Worm (Caenorhabditis elegans) whole organism, L1 larva: Measurements from ENCODE around the gene C55A6.10.

Experiments
- C04F5.9 ChIP-seq: sonication (generic microtip); optimal IDR thresholded peaks from 2 replicates; lab custom pipeline; 2016; ENCODE audit warnings: missing genetic modification characterization, missing compliant biosample characterization
- C16A3.4 ChIP-seq: fragments of 150-350 bp; optimal IDR thresholded peaks from 2 replicates; lab custom pipeline; 2014; ENCODE audit warnings: missing biosample characterization, missing genetic modification characterization
- Y116A8C.19 ChIP-seq: sonication (generic microtip); optimal IDR thresholded peaks from 2 replicates; lab custom pipeline; 2016; ENCODE audit warnings: missing compliant biosample characterization, missing genetic modification characterization, borderline replicate concordance
- blmp-1 ChIP-seq: fragments of 150-350 bp; optimal IDR thresholded peaks from 2 replicates; lab custom pipeline; 2014; ENCODE audit warnings: missing biosample characterization, missing genetic modification characterization
- ceh-82 ChIP-seq, 3 experiments: fragments of 150-350 bp in 1 of 3; sonication (generic microtip) in 2 of 3; optimal IDR thresholded peaks; 2 replicates each; lab custom pipeline; 2014 to 2017; ENCODE audit warnings: missing biosample characterization in 3 of 3, missing genetic modification characterization in 3 of 3
- ceh-88 ChIP-seq: fragments of 200-800 bp; sonication (Bioruptor generic); IDR thresholded peaks from 2 replicates; pipeline ENCODE4 v1.3.6; 2022; ENCODE audit warnings: missing genetic modification characterization, missing compliant biosample characterization
- dpl-1 ChIP-seq, 3 experiments: fragments of 150-350 bp in 2 of 3; sonication (generic microtip) in 1 of 3; optimal IDR thresholded peaks; 2 replicates each; lab custom pipeline; 2014 to 2017; ENCODE audit warnings: missing biosample characterization in 3 of 3, missing genetic modification characterization in 3 of 3, missing genetic modification reagents in 3 of 3
- efl-1 ChIP-seq, 4 experiments: fragments of 150-350 bp; optimal IDR thresholded peaks in 3 of 4; peaks in 1 of 4; 1 replicate in 1 of 4; 2 replicates in 3 of 4; lab custom pipeline; 2014; ENCODE audit warnings: missing biosample characterization in 2 of 4, missing genetic modification characterization in 2 of 4, missing genetic modification reagents in 2 of 4
- egl-27 ChIP-seq, 2 experiments: fragments of 150-350 bp in 1 of 2; sonication (generic microtip); optimal IDR thresholded peaks; 3 replicates each; lab custom pipeline; 2017 to 2018; ENCODE audit warnings: missing biosample characterization in 2 of 2, missing genetic modification characterization in 2 of 2, missing genetic modification reagents in 2 of 2
- elt-3 ChIP-seq, 6 experiments: fragments of 150-350 bp in 1 of 6; sonication (generic microtip); optimal IDR thresholded peaks; 2 replicates each; lab custom pipeline; 2017 to 2018; ENCODE audit warnings: missing biosample characterization in 6 of 6, missing genetic modification characterization in 6 of 6, inconsistent platforms in 1 of 6
- fkh-10 ChIP-seq: sonication (generic microtip); optimal IDR thresholded peaks from 2 replicates; lab custom pipeline; 2017; ENCODE audit warnings: missing biosample characterization, missing genetic modification reagents, missing genetic modification characterization
- fkh-4 ChIP-seq: sonication (generic microtip); optimal IDR thresholded peaks from 2 replicates; lab custom pipeline; 2016; ENCODE audit warnings: missing compliant biosample characterization, missing genetic modification characterization, borderline replicate concordance
- fkh-8 ChIP-seq: sonication (generic microtip); optimal IDR thresholded peaks from 2 replicates; lab custom pipeline; 2016; ENCODE audit warnings: mild to moderate bottlenecking, missing genetic modification characterization, missing compliant biosample characterization
- fos-1 ChIP-seq: fragments of 150-350 bp; optimal IDR thresholded peaks from 2 replicates; lab custom pipeline; 2014; ENCODE audit warnings: missing biosample characterization, missing genetic modification characterization
- grh-1 ChIP-seq: fragments of 200-800 bp; sonication (Bioruptor generic); IDR thresholded peaks from 2 replicates; pipeline ENCODE4 v1.3.6; 2022; ENCODE audit warnings: missing genetic modification reagents, missing genetic modification characterization, missing compliant biosample characterization
- hlh-4 ChIP-seq: sonication (generic microtip); optimal IDR thresholded peaks from 2 replicates; lab custom pipeline; 2016; ENCODE audit warnings: mild to moderate bottlenecking, missing genetic modification characterization, missing compliant biosample characterization
- hpl-2 ChIP-seq: fragments of 150-350 bp; optimal IDR thresholded peaks from 2 replicates; lab custom pipeline; 2014; ENCODE audit warnings: missing biosample characterization, missing genetic modification reagents, missing genetic modification characterization
- irx-1 ChIP-seq: sonication (generic microtip); optimal IDR thresholded peaks from 2 replicates; lab custom pipeline; 2016; ENCODE audit warnings: missing genetic modification characterization, missing compliant biosample characterization
- jun-1 ChIP-seq: fragments of 150-350 bp; optimal IDR thresholded peaks from 2 replicates; lab custom pipeline; 2014; ENCODE audit warnings: missing biosample characterization, missing genetic modification reagents, missing genetic modification characterization
- lin-13 ChIP-seq: fragments of 150-350 bp; optimal IDR thresholded peaks from 2 replicates; lab custom pipeline; 2014; ENCODE audit warnings: missing biosample characterization, missing genetic modification reagents, missing genetic modification characterization
- lin-14 ChIP-seq: fragments of 200-800 bp; sonication (Bioruptor generic); optimal IDR thresholded peaks from 2 replicates; lab custom pipeline; 2018; ENCODE audit warnings: mild to moderate bottlenecking, missing genetic modification characterization, moderate library complexity, missing compliant biosample characterization
- lin-35 ChIP-seq, 2 experiments: fragments of 150-350 bp; optimal IDR thresholded peaks; 2 replicates each; lab custom pipeline; 2014; ENCODE audit warnings: missing biosample characterization in 2 of 2, missing genetic modification characterization in 2 of 2, missing genetic modification reagents in 2 of 2
- lin-39 ChIP-seq: fragments of 150-350 bp; optimal IDR thresholded peaks from 2 replicates; lab custom pipeline; 2014; ENCODE audit warnings: missing biosample characterization, missing genetic modification reagents, missing genetic modification characterization
- lsy-2 ChIP-seq, 2 experiments: fragments of 150-350 bp; optimal IDR thresholded peaks; 2 replicates each; lab custom pipeline; 2014; ENCODE audit warnings: missing biosample characterization in 2 of 2, missing genetic modification characterization in 2 of 2
- mab-9 ChIP-seq: fragments of 200-800 bp; sonication (Bioruptor generic); IDR thresholded peaks from 2 replicates; pipeline ENCODE4 v1.3.6; 2022; ENCODE audit warnings: missing genetic modification reagents, missing genetic modification characterization, missing compliant biosample characterization
- mdl-1 ChIP-seq, 2 experiments: fragments of 150-350 bp; optimal IDR thresholded peaks; 2 replicates each; lab custom pipeline; 2014 to 2017; ENCODE audit warnings: missing biosample characterization in 2 of 2, missing genetic modification characterization in 2 of 2, inconsistent platforms in 1 of 2
- mep-1 ChIP-seq: fragments of 150-350 bp; optimal IDR thresholded peaks from 2 replicates; lab custom pipeline; 2014; ENCODE audit warnings: missing biosample characterization, missing genetic modification characterization
- nhr-11 ChIP-seq: fragments of 150-350 bp; optimal IDR thresholded peaks from 2 replicates; lab custom pipeline; 2014; ENCODE audit warnings: missing biosample characterization, missing genetic modification characterization
- nhr-19 ChIP-seq: fragments of 200-800 bp; sonication (Bioruptor generic); conservative IDR thresholded peaks from 2 replicates; pipeline ENCODE4 v1.3.6; 2022; ENCODE audit warnings: missing genetic modification characterization, missing compliant biosample characterization
- nhr-20 ChIP-seq: sonication (generic microtip); optimal IDR thresholded peaks from 2 replicates; lab custom pipeline; 2016; ENCODE audit warnings: mild to moderate bottlenecking, missing genetic modification characterization, missing compliant biosample characterization
- nhr-47 ChIP-seq: sonication (generic microtip); optimal IDR thresholded peaks from 2 replicates; lab custom pipeline; 2016; ENCODE audit warnings: mild to moderate bottlenecking, missing genetic modification characterization, moderate library complexity, missing compliant biosample characterization
- nhr-71 ChIP-seq: sonication (generic microtip); optimal IDR thresholded peaks from 2 replicates; lab custom pipeline; 2016; ENCODE audit warnings: mild to moderate bottlenecking, missing genetic modification characterization, moderate library complexity, missing compliant biosample characterization
- nhr-77 ChIP-seq: fragments of 150-350 bp; optimal IDR thresholded peaks from 2 replicates; lab custom pipeline; 2014; ENCODE audit warnings: missing biosample characterization, missing genetic modification characterization
- nhr-85 ChIP-seq: sonication (generic microtip); peaks from one replicate; lab custom pipeline; 2016; ENCODE audit warnings: missing genetic modification characterization, inconsistent platforms, missing compliant biosample characterization
- nhr-90 ChIP-seq: sonication (generic microtip); optimal IDR thresholded peaks from 2 replicates; lab custom pipeline; 2016; ENCODE audit warnings: mild to moderate bottlenecking, missing genetic modification characterization, missing compliant biosample characterization; ENCODE audit not compliant: poor library complexity
- pax-3 ChIP-seq: fragments of 200-800 bp; sonication (Bioruptor generic); optimal IDR thresholded peaks from 2 replicates; lab custom pipeline; 2018; ENCODE audit warnings: mild to moderate bottlenecking, missing genetic modification characterization, moderate library complexity, missing compliant biosample characterization
- rnt-1 ChIP-seq: sonication (generic microtip); optimal IDR thresholded peaks from 2 replicates; lab custom pipeline; 2016; ENCODE audit warnings: mild to moderate bottlenecking, missing genetic modification characterization, moderate library complexity, missing compliant biosample characterization
- skn-1 ChIP-seq: fragments of 150-350 bp; optimal IDR thresholded peaks from 2 replicates; lab custom pipeline; 2014; ENCODE audit warnings: missing biosample characterization, missing genetic modification characterization
- snu-23 ChIP-seq: sonication (generic microtip); optimal IDR thresholded peaks from 2 replicates; lab custom pipeline; 2016; ENCODE audit warnings: missing genetic modification characterization, missing compliant biosample characterization
- swsn-7 ChIP-seq: sonication (generic microtip); optimal IDR thresholded peaks from 2 replicates; lab custom pipeline; 2016; ENCODE audit warnings: missing genetic modification characterization, missing compliant biosample characterization
- tbx-2 ChIP-seq: sonication (generic microtip); optimal IDR thresholded peaks from 2 replicates; lab custom pipeline; 2016; ENCODE audit warnings: missing genetic modification characterization, missing compliant biosample characterization
- tlp-1 ChIP-seq: fragments of 150-350 bp; optimal IDR thresholded peaks from 2 replicates; lab custom pipeline; 2014; ENCODE audit warnings: missing biosample characterization, missing genetic modification characterization
- unc-130 ChIP-seq: fragments of 150-350 bp; optimal IDR thresholded peaks from 2 replicates; lab custom pipeline; 2017; ENCODE audit warnings: missing biosample characterization, missing genetic modification characterization, inconsistent platforms
- unc-98 ChIP-seq: fragments of 200-800 bp; sonication (Bioruptor generic); IDR thresholded peaks from 2 replicates; pipeline ENCODE4 v1.3.6; 2022; ENCODE audit warnings: missing genetic modification characterization, missing compliant biosample characterization
- xbp-1 ChIP-seq: sonication (generic microtip); optimal IDR thresholded peaks from 2 replicates; lab custom pipeline; 2016; ENCODE audit warnings: missing genetic modification characterization, missing compliant biosample characterization
- zag-1 ChIP-seq: fragments of 150-350 bp; optimal IDR thresholded peaks from 2 replicates; lab custom pipeline; 2014; ENCODE audit warnings: missing biosample characterization, missing genetic modification characterization
- ztf-11 ChIP-seq, 2 experiments: sonication (generic microtip); optimal IDR thresholded peaks; 2 replicates each; lab custom pipeline; 2016 to 2017; ENCODE audit warnings: missing genetic modification characterization in 2 of 2, missing biosample characterization in 1 of 2, missing compliant biosample characterization in 1 of 2

C55A6.10 gene

DNA sequence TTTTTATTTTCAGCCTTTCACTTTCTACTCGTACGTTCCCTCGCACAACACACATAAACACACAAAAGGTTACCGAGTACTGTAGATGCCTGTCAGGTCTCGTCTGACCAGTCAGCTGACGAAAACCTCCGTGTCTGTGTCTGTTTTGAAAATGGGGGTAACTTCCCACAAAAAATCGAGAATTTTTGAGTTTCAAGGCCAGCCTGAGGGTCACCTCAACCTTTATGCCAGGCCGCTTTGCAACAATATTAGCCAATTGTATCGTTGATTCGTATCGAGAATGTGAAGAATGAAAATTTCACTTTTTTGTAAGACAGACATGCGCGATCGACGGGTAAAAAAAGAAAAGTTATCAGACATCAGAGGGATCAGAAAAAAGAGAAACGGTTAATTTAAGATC lies 26.0 kb downstream of the C55A6.10 start:
- TF ChIP-seq nhr-90 (tag; lab: Kevin White, UChicago) (peak; percentile 76), mdl-1 (tag; optimal IDR thresholded peaks at IDR 0.05; lab: Kevin White, UChicago) (peak in 1 of 2 experiments; percentile 69), fkh-8 (tag; lab: Kevin White, UChicago) (no peak), tlp-1 (no peak), blmp-1 (tag; lab: Kevin White, UChicago) (peak; percentile 99), C04F5.9 (tag; lab: Kevin White, UChicago) (no peak), skn-1 (tag; lab: Kevin White, UChicago) (no peak), ceh-88 (GFP tag; lab: Robert Waterston, UW) (peak; percentile 29; the same call in 1 of the 2 replicates), irx-1 (tag; lab: Kevin White, UChicago) (no peak), lin-39 (tag; lab: Kevin White, UChicago) (no peak), ztf-11 (tag; optimal IDR thresholded peaks at IDR 0.05; lab: Kevin White, UChicago) (no peak), fkh-4 (tag; lab: Kevin White, UChicago) (no peak), efl-1 (optimal IDR thresholded peaks at IDR 0.05; lab: Kevin White, UChicago) (peak; percentile 20 to 39), efl-1 (GFP tag; optimal IDR thresholded peaks at IDR 0.05 in 1 of 2; lab: Kevin White, UChicago) (peak in 1 of 2 experiments; percentile 6), nhr-71 (tag; lab: Kevin White, UChicago) (peak; percentile 82), lin-14 (GFP tag; lab: Kevin White, UChicago) (peak; percentile 94), nhr-47 (tag; lab: Kevin White, UChicago) (peak; percentile 56), xbp-1 (tag; lab: Kevin White, UChicago) (peak; percentile 8), jun-1 (no peak), hlh-4 (no peak), elt-3 (tag; optimal IDR thresholded peaks at IDR 0.05; lab: Kevin White, UChicago) (peak in 5 of 6 experiments; percentile 58 to 92 (median 89)), mab-9 (0 out of 2 replicates have a peak, but pooled peaks have one; percentile 23), tbx-2 (tag; lab: Kevin White, UChicago) (peak; percentile 35), fkh-10 (GFP tag; lab: Kevin White, UChicago) (no peak), nhr-77 (tag; lab: Kevin White, UChicago) (no peak), nhr-11 (tag; lab: Kevin White, UChicago) (no peak), pax-3 (no peak), hpl-2 (GFP tag; lab: Kevin White, UChicago) (no peak), lsy-2 (tag; optimal IDR thresholded peaks at IDR 0.05; lab: Kevin White, UChicago) (peak; percentile 56 to 84), nhr-85 (tag; lab: Kevin White, UChicago) (peak; percentile 100), lin-13 (peak; percentile 55), unc-130 (tag; lab: Kevin White, UChicago) (peak; percentile 84), Y116A8C.19 (no peak), swsn-7 (tag; lab: Kevin White, UChicago) (peak; percentile 31), nhr-20 (peak; percentile 90), zag-1 (no peak), dpl-1 (GFP tag; optimal IDR thresholded peaks at IDR 0.05; lab: Kevin White, UChicago) (peak in 2 of 3 experiments; percentile 22 to 36), grh-1 (peak; percentile 87), snu-23 (peak; percentile 83), fos-1 (peak; percentile 45), lin-35 (GFP tag; optimal IDR thresholded peaks at IDR 0.05; lab: Kevin White, UChicago) (peak in 1 of 2 experiments; percentile 72), unc-98 (GFP tag; lab: Robert Waterston, UW) (no peak), nhr-19 (GFP tag; lab: Robert Waterston, UW) (peak; percentile 41; the same call in 1 of the 2 replicates), mep-1 (peak; percentile 85), C16A3.4 (tag; lab: Kevin White, UChicago) (peak; percentile 49), rnt-1 (peak; percentile 42), ceh-82 (tag; optimal IDR thresholded peaks at IDR 0.05; lab: Kevin White, UChicago) (peak in 1 of 3 experiments; percentile 23), egl-27 (tag; optimal IDR thresholded peaks at IDR 0.05; lab: Kevin White, UChicago) (peak in 1 of 2 experiments; percentile 12)
- TF ChIP-seq, all 84 proteins: peak for 29
